Worm (Caenorhabditis elegans) whole organism, L3 larva: Measurements from ENCODE around the gene R09E12.9.

Experiments used
- ZK546.5 ChIP-seq: sonication (generic microtip); optimal IDR thresholded peaks from 2 replicates; lab custom pipeline; 2017; ENCODE audit warnings: missing biosample characterization, missing genetic modification characterization
- aly-2 ChIP-seq: fragments of 150-350 bp; optimal IDR thresholded peaks from 2 replicates; lab custom pipeline; 2014; ENCODE audit warnings: missing biosample characterization, missing genetic modification characterization
- ama-1 ChIP-seq: fragments of 150-350 bp; optimal IDR thresholded peaks from 2 replicates; lab custom pipeline; 2018
- ceh-16 ChIP-seq: sonication (generic microtip); optimal IDR thresholded peaks from 2 replicates; lab custom pipeline; 2017; ENCODE audit warnings: missing biosample characterization, missing genetic modification characterization
- ceh-28 ChIP-seq: fragments of 150-350 bp; optimal IDR thresholded peaks from 2 replicates; lab custom pipeline; 2014; ENCODE audit warnings: missing biosample characterization, missing genetic modification reagents, missing genetic modification characterization
- ceh-82 ChIP-seq: fragments of 150-350 bp; optimal IDR thresholded peaks from 2 replicates; lab custom pipeline; 2014; ENCODE audit warnings: missing biosample characterization, missing genetic modification characterization
- egl-27 ChIP-seq: sonication (generic microtip); optimal IDR thresholded peaks from 4 replicates; lab custom pipeline; 2017; ENCODE audit warnings: missing biosample characterization, missing genetic modification reagents, missing genetic modification characterization
- elt-1 ChIP-seq: fragments of 150-350 bp; optimal IDR thresholded peaks from 2 replicates; lab custom pipeline; 2014; ENCODE audit warnings: missing biosample characterization, missing genetic modification characterization
- elt-3 ChIP-seq, 3 experiments: fragments of 150-350 bp in 1 of 3; sonication (generic microtip) in 2 of 3; optimal IDR thresholded peaks; 2 replicates in 2 of 3; 4 replicates in 1 of 3; lab custom pipeline; 2014 to 2017; ENCODE audit warnings: missing biosample characterization in 3 of 3, missing genetic modification characterization in 3 of 3
- eor-1 ChIP-seq, 2 experiments: fragments of 150-350 bp; optimal IDR thresholded peaks; 2 replicates each; lab custom pipeline; 2014 to 2018; ENCODE audit warnings: missing biosample characterization in 2 of 2, missing genetic modification characterization in 2 of 2
- fkh-10 ChIP-seq: sonication (generic microtip); optimal IDR thresholded peaks from 2 replicates; lab custom pipeline; 2017; ENCODE audit warnings: missing biosample characterization, missing genetic modification reagents, missing genetic modification characterization
- hmg-11 ChIP-seq: sonication (generic microtip); optimal IDR thresholded peaks from 2 replicates; lab custom pipeline; 2016; ENCODE audit warnings: missing genetic modification characterization, missing compliant biosample characterization
- lin-15B ChIP-seq: fragments of 150-350 bp; optimal IDR thresholded peaks from 2 replicates; lab custom pipeline; 2014; ENCODE audit warnings: missing biosample characterization, missing genetic modification characterization
- lin-39 ChIP-seq: fragments of 150-350 bp; optimal IDR thresholded peaks from 2 replicates; lab custom pipeline; 2018; ENCODE audit warnings: missing biosample characterization, missing genetic modification reagents, missing genetic modification characterization
- lsy-12 ChIP-seq: sonication (generic microtip); optimal IDR thresholded peaks from 2 replicates; lab custom pipeline; 2016; ENCODE audit warnings: mild to moderate bottlenecking, missing genetic modification characterization, missing compliant biosample characterization
- mdl-1 ChIP-seq: fragments of 150-350 bp; optimal IDR thresholded peaks from 2 replicates; lab custom pipeline; 2014; ENCODE audit warnings: missing biosample characterization, missing genetic modification characterization
- mml-1 ChIP-seq: fragments of 150-350 bp; sonication (generic microtip); optimal IDR thresholded peaks from 3 replicates; lab custom pipeline; 2014; ENCODE audit warnings: missing biosample characterization, missing genetic modification characterization
- nfya-1 ChIP-seq: sonication (generic microtip); optimal IDR thresholded peaks from 2 replicates; lab custom pipeline; 2017; ENCODE audit warnings: missing genetic modification characterization, mild to moderate bottlenecking, missing compliant biosample characterization, antibody characterized with exemption, moderate library complexity; ENCODE audit not compliant: insufficient read depth
- nhr-12 ChIP-seq: fragments of 150-350 bp; optimal IDR thresholded peaks from 2 replicates; lab custom pipeline; 2014; ENCODE audit warnings: missing biosample characterization, missing genetic modification characterization
- nhr-25 ChIP-seq: sonication (generic microtip); optimal IDR thresholded peaks from 2 replicates; lab custom pipeline; 2017; ENCODE audit warnings: missing biosample characterization, missing genetic modification characterization
- nhr-43 ChIP-seq: sonication (generic microtip); optimal IDR thresholded peaks from 2 replicates; lab custom pipeline; 2016; ENCODE audit warnings: mild to moderate bottlenecking, missing genetic modification characterization, missing compliant biosample characterization; ENCODE audit not compliant: poor library complexity, severe bottlenecking
- nhr-67 ChIP-seq: fragments of 150-350 bp; optimal IDR thresholded peaks from 2 replicates; lab custom pipeline; 2014; ENCODE audit warnings: missing biosample characterization, missing genetic modification characterization
- nhr-76 ChIP-seq: fragments of 150-350 bp; sonication (generic microtip); optimal IDR thresholded peaks from 5 replicates; lab custom pipeline; 2014; ENCODE audit warnings: missing biosample characterization, missing genetic modification characterization
- pha-4 ChIP-seq: fragments of 150-350 bp; optimal IDR thresholded peaks from 2 replicates; lab custom pipeline; 2014; ENCODE audit warnings: missing biosample characterization, missing genetic modification reagents, missing genetic modification characterization
- pqm-1 ChIP-seq: fragments of 150-350 bp; optimal IDR thresholded peaks from 2 replicates; lab custom pipeline; 2017; ENCODE audit warnings: missing biosample characterization, missing genetic modification characterization, inconsistent platforms
- sea-2 ChIP-seq: fragments of 150-350 bp; sonication (generic microtip); optimal IDR thresholded peaks from 4 replicates; lab custom pipeline; 2014; ENCODE audit warnings: missing biosample characterization, missing genetic modification reagents, missing genetic modification characterization
- skn-1 ChIP-seq: fragments of 150-350 bp; optimal IDR thresholded peaks from 2 replicates; lab custom pipeline; 2014; ENCODE audit warnings: missing biosample characterization, missing genetic modification characterization
- snpc-4 ChIP-seq: fragments of 150-350 bp; optimal IDR thresholded peaks from 2 replicates; lab custom pipeline; 2014; ENCODE audit warnings: missing biosample characterization, missing genetic modification characterization
- tbx-2 ChIP-seq: sonication (generic microtip); optimal IDR thresholded peaks from 2 replicates; lab custom pipeline; 2016; ENCODE audit warnings: mild to moderate bottlenecking, missing genetic modification characterization, missing compliant biosample characterization
- unc-39 ChIP-seq: sonication (generic microtip); optimal IDR thresholded peaks from 4 replicates; lab custom pipeline; 2017; ENCODE audit warnings: missing biosample characterization, missing genetic modification characterization
- unc-62 ChIP-seq: fragments of 150-350 bp; sonication (generic microtip); optimal IDR thresholded peaks from 4 replicates; lab custom pipeline; 2014; ENCODE audit warnings: missing biosample characterization, missing genetic modification reagents, missing genetic modification characterization
- zag-1 ChIP-seq: fragments of 150-350 bp; optimal IDR thresholded peaks from 2 replicates; lab custom pipeline; 2014; ENCODE audit warnings: missing biosample characterization, missing genetic modification characterization

The R09E12.9 gene

ce11 chrV:741820-742219, 35.6 kb upstream of the R09E12.9 start, which contains the start of gene C05E4.7:
Gene C05E4.7 (plus strand): TSS chrV:742120.
- TF ChIP-seq ZK546.5 (tag; lab: Kevin White, UChicago) (no peak), ceh-28 (no peak), aly-2 (tag; lab: Kevin White, UChicago) (no peak), sea-2 (GFP tag; lab: Kevin White, UChicago) (no peak), pha-4 (no peak), lin-15B (tag; lab: Kevin White, UChicago) (no peak), zag-1 (tag; lab: Kevin White, UChicago) (no peak)

ce11 chrV:743348-743747, 34.1 kb upstream of the R09E12.9 start, which contains the start of gene str-134:
Gene str-134 (plus strand): TSS chrV:743648.
- TF ChIP-seq lin-39 (tag; lab: Kevin White, UChicago) (no peak), fkh-10 (GFP tag; lab: Kevin White, UChicago) (no peak), hmg-11 (no peak), elt-1 (tag; lab: Kevin White, UChicago) (no peak), eor-1 (tag; optimal IDR thresholded peaks at IDR 0.05; lab: Kevin White, UChicago) (no peak)
- TF ChIP-seq, all 47 proteins: peak for 0

- TF ChIP-seq egl-27 (tag; lab: Kevin White, UChicago) (no peak), skn-1 (tag; lab: Kevin White, UChicago) (no peak), nfya-1 (tag; lab: Kevin White, UChicago) (no peak), unc-39 (no peak), ama-1 (no peak), lsy-12 (no peak), fkh-10 (GFP tag; lab: Kevin White, UChicago) (no peak)
Observed at ce11 chrV:748044-748443, 29.4 kb upstream of the R09E12.9 start, which contains the start of gene sri-4. Gene sri-4 (plus strand): TSS chrV:748344.

- TF ChIP-seq zag-1 (tag; lab: Kevin White, UChicago) (no peak), lsy-12 (no peak), elt-3 (tag; optimal IDR thresholded peaks at IDR 0.05; lab: Kevin White, UChicago) (no peak), nhr-76 (tag; lab: Kevin White, UChicago) (no peak)
Observed at ce11 chrV:752679-753333, 24.6 kb upstream of the R09E12.9 start, which contains the start of the genes str-262 and srp-1. Gene str-262 (minus strand): TSS chrV:752779. Gene srp-1 (plus strand): TSS chrV:753283.

ce11 chrV:756169-756568, 21.2 kb upstream of the R09E12.9 start, which contains the start of gene str-20:
Gene str-20 (plus strand): TSS chrV:756469.
- TF ChIP-seq mdl-1 (tag; lab: Kevin White, UChicago): no peak
- TF ChIP-seq nhr-76 (tag; lab: Kevin White, UChicago): no peak
- no peak for TF ChIP-seq pqm-1 (tag; lab: Kevin White, UChicago)
- TF ChIP-seq mml-1 (tag; lab: Kevin White, UChicago): no peak
- no peak for TF ChIP-seq nfya-1 (tag; lab: Kevin White, UChicago)
- TF ChIP-seq pha-4: no peak
- TF ChIP-seq unc-62 (GFP tag; lab: Kevin White, UChicago): no peak
- no peak for TF ChIP-seq lin-15B (tag; lab: Kevin White, UChicago)
- no peak for TF ChIP-seq elt-1 (tag; lab: Kevin White, UChicago)

- TF ChIP-seq elt-1 (tag; lab: Kevin White, UChicago) (no peak), lin-15B (tag; lab: Kevin White, UChicago) (no peak), snpc-4 (tag; lab: Kevin White, UChicago) (no peak), skn-1 (tag; lab: Kevin White, UChicago) (no peak), ZK546.5 (tag; lab: Kevin White, UChicago) (no peak), nhr-25 (no peak), nhr-67 (no peak), tbx-2 (no peak), ceh-16 (no peak), aly-2 (tag; lab: Kevin White, UChicago) (no peak), nhr-12 (tag; lab: Kevin White, UChicago) (no peak), ceh-82 (tag; lab: Kevin White, UChicago) (no peak), nhr-43 (no peak), nfya-1 (tag; lab: Kevin White, UChicago) (no peak), zag-1 (tag; lab: Kevin White, UChicago) (no peak), ama-1 (no peak)
Observed at ce11 chrV:761235-761634, 16.2 kb upstream of the R09E12.9 start, which contains the start of gene C05E4.15. Gene C05E4.15 (minus strand): TSS chrV:761335.
